Worm (Caenorhabditis elegans) whole organism, L1 larva: Measurements from ENCODE around the gene fbxb-58.

Experiments used
- alr-1 ChIP-seq: fragments of 200-800 bp; sonication (Bioruptor generic); optimal IDR thresholded peaks from 2 replicates; lab custom pipeline; 2018; ENCODE audit warnings: borderline replicate concordance, mild to moderate bottlenecking, missing genetic modification characterization, missing compliant biosample characterization
- blmp-1 ChIP-seq: fragments of 150-350 bp; optimal IDR thresholded peaks from 2 replicates; lab custom pipeline; 2014; ENCODE audit warnings: missing biosample characterization, missing genetic modification characterization
- ceh-8 ChIP-seq: fragments of 200-800 bp; sonication (Bioruptor generic); optimal IDR thresholded peaks from 2 replicates; lab custom pipeline; 2018; ENCODE audit warnings: mild to moderate bottlenecking, missing genetic modification characterization, moderate library complexity, missing compliant biosample characterization
- ceh-82 ChIP-seq, 3 experiments: fragments of 150-350 bp in 1 of 3; sonication (generic microtip) in 2 of 3; optimal IDR thresholded peaks; 2 replicates each; lab custom pipeline; 2014 to 2017; ENCODE audit warnings: missing biosample characterization in 3 of 3, missing genetic modification characterization in 3 of 3
- ces-1 ChIP-seq: fragments of 150-350 bp; optimal IDR thresholded peaks from 2 replicates; lab custom pipeline; 2014; ENCODE audit warnings: missing biosample characterization, missing genetic modification reagents, missing genetic modification characterization
- dsc-1 ChIP-seq: sonication (generic microtip); optimal IDR thresholded peaks from 2 replicates; lab custom pipeline; 2016; ENCODE audit warnings: mild to moderate bottlenecking, missing genetic modification characterization, missing compliant biosample characterization
- egl-27 ChIP-seq, 2 experiments: fragments of 150-350 bp in 1 of 2; sonication (generic microtip); optimal IDR thresholded peaks; 3 replicates each; lab custom pipeline; 2017 to 2018; ENCODE audit warnings: missing biosample characterization in 2 of 2, missing genetic modification characterization in 2 of 2, missing genetic modification reagents in 2 of 2
- ets-5 ChIP-seq: fragments of 200-800 bp; sonication (Bioruptor generic); IDR thresholded peaks from 2 replicates; pipeline ENCODE4 v1.3.6; 2022; ENCODE audit warnings: missing genetic modification characterization, missing compliant biosample characterization
- fkh-10 ChIP-seq: sonication (generic microtip); optimal IDR thresholded peaks from 2 replicates; lab custom pipeline; 2017; ENCODE audit warnings: missing biosample characterization, missing genetic modification reagents, missing genetic modification characterization
- lin-14 ChIP-seq: fragments of 200-800 bp; sonication (Bioruptor generic); optimal IDR thresholded peaks from 2 replicates; lab custom pipeline; 2018; ENCODE audit warnings: mild to moderate bottlenecking, missing genetic modification characterization, moderate library complexity, missing compliant biosample characterization
- lin-15B ChIP-seq: fragments of 150-350 bp; sonication (generic microtip); optimal IDR thresholded peaks from 3 replicates; lab custom pipeline; 2014; ENCODE audit warnings: missing biosample characterization, missing genetic modification characterization
- lin-35 ChIP-seq, 2 experiments: fragments of 150-350 bp; optimal IDR thresholded peaks; 2 replicates each; lab custom pipeline; 2014; ENCODE audit warnings: missing biosample characterization in 2 of 2, missing genetic modification characterization in 2 of 2, missing genetic modification reagents in 2 of 2
- lir-3 ChIP-seq: sonication (generic microtip); optimal IDR thresholded peaks from 2 replicates; lab custom pipeline; 2016; ENCODE audit warnings: mild to moderate bottlenecking, missing genetic modification characterization, moderate library complexity, missing compliant biosample characterization; ENCODE audit not compliant: poor library complexity
- mdl-1 ChIP-seq, 2 experiments: fragments of 150-350 bp; optimal IDR thresholded peaks; 2 replicates each; lab custom pipeline; 2014 to 2017; ENCODE audit warnings: missing biosample characterization in 2 of 2, missing genetic modification characterization in 2 of 2, inconsistent platforms in 1 of 2
- mef-2 ChIP-seq: fragments of 150-350 bp; optimal IDR thresholded peaks from 2 replicates; lab custom pipeline; 2014; ENCODE audit warnings: missing biosample characterization, missing genetic modification characterization
- mep-1 ChIP-seq: fragments of 150-350 bp; optimal IDR thresholded peaks from 2 replicates; lab custom pipeline; 2014; ENCODE audit warnings: missing biosample characterization, missing genetic modification characterization
- nhr-11 ChIP-seq: fragments of 150-350 bp; optimal IDR thresholded peaks from 2 replicates; lab custom pipeline; 2014; ENCODE audit warnings: missing biosample characterization, missing genetic modification characterization
- nhr-19 ChIP-seq: fragments of 200-800 bp; sonication (Bioruptor generic); conservative IDR thresholded peaks from 2 replicates; pipeline ENCODE4 v1.3.6; 2022; ENCODE audit warnings: missing genetic modification characterization, missing compliant biosample characterization
- nhr-71 ChIP-seq: sonication (generic microtip); optimal IDR thresholded peaks from 2 replicates; lab custom pipeline; 2016; ENCODE audit warnings: mild to moderate bottlenecking, missing genetic modification characterization, moderate library complexity, missing compliant biosample characterization
- nhr-84 ChIP-seq: sonication (generic microtip); optimal IDR thresholded peaks from 2 replicates; lab custom pipeline; 2017; ENCODE audit warnings: missing biosample characterization, missing genetic modification characterization
- nhr-90 ChIP-seq: sonication (generic microtip); optimal IDR thresholded peaks from 2 replicates; lab custom pipeline; 2016; ENCODE audit warnings: mild to moderate bottlenecking, missing genetic modification characterization, missing compliant biosample characterization; ENCODE audit not compliant: poor library complexity
- pax-3 ChIP-seq: fragments of 200-800 bp; sonication (Bioruptor generic); optimal IDR thresholded peaks from 2 replicates; lab custom pipeline; 2018; ENCODE audit warnings: mild to moderate bottlenecking, missing genetic modification characterization, moderate library complexity, missing compliant biosample characterization
- pqm-1 ChIP-seq: sonication (generic microtip); optimal IDR thresholded peaks from 3 replicates; lab custom pipeline; 2017; ENCODE audit warnings: missing biosample characterization, missing genetic modification characterization
- sox-4 ChIP-seq: sonication (generic microtip); optimal IDR thresholded peaks from 2 replicates; lab custom pipeline; 2016; ENCODE audit warnings: missing genetic modification characterization, missing compliant biosample characterization
- sup-37 ChIP-seq: fragments of 200-800 bp; sonication (Bioruptor generic); optimal IDR thresholded peaks from 2 replicates; lab custom pipeline; 2018; ENCODE audit warnings: mild to moderate bottlenecking, missing genetic modification characterization, missing compliant biosample characterization
- unc-30 ChIP-seq: sonication (generic microtip); optimal IDR thresholded peaks from 2 replicates; lab custom pipeline; 2017; ENCODE audit warnings: missing biosample characterization, missing genetic modification characterization
- unc-86 ChIP-seq: sonication (generic microtip); optimal IDR thresholded peaks from 2 replicates; lab custom pipeline; 2016; ENCODE audit warnings: missing genetic modification characterization, missing compliant biosample characterization
- unc-98 ChIP-seq: fragments of 200-800 bp; sonication (Bioruptor generic); IDR thresholded peaks from 2 replicates; pipeline ENCODE4 v1.3.6; 2022; ENCODE audit warnings: missing genetic modification characterization, missing compliant biosample characterization
- xbp-1 ChIP-seq: sonication (generic microtip); optimal IDR thresholded peaks from 2 replicates; lab custom pipeline; 2016; ENCODE audit warnings: missing genetic modification characterization, missing compliant biosample characterization
- zag-1 ChIP-seq: fragments of 150-350 bp; optimal IDR thresholded peaks from 2 replicates; lab custom pipeline; 2014; ENCODE audit warnings: missing biosample characterization, missing genetic modification characterization

The fbxb-58 gene

ce11 chrX:1627837-1628236 lies at the start of gene fbxb-58:
fbxb-58 (plus strand) TSS chrX:1628137.
- TF ChIP-seq sox-4 (tag; lab: Kevin White, UChicago) (no peak), ces-1 (GFP tag; lab: Kevin White, UChicago) (no peak), unc-98 (GFP tag; lab: Robert Waterston, UW) (no peak), egl-27 (tag; optimal IDR thresholded peaks at IDR 0.05; lab: Kevin White, UChicago) (no peak), zag-1 (tag; lab: Kevin White, UChicago) (no peak), ceh-82 (tag; optimal IDR thresholded peaks at IDR 0.05; lab: Kevin White, UChicago) (no peak), nhr-19 (GFP tag; lab: Robert Waterston, UW) (no peak), sup-37 (GFP tag; lab: Kevin White, UChicago) (no peak), xbp-1 (tag; lab: Kevin White, UChicago) (no peak), mdl-1 (tag; optimal IDR thresholded peaks at IDR 0.05; lab: Kevin White, UChicago) (no peak)

ce11 chrX:1578682-1579081 lies 49.3 kb upstream of the fbxb-58 start:
- TF ChIP-seq lin-15B (tag; lab: Kevin White, UChicago) (no peak), blmp-1 (tag; lab: Kevin White, UChicago) (peak; percentile 99)

- TF ChIP-seq sox-4 (tag; lab: Kevin White, UChicago): no peak
- TF ChIP-seq blmp-1 (tag; lab: Kevin White, UChicago): peak; percentile 96
- TF ChIP-seq, all 84 proteins: peak for 1
These were observed 44.0 kb upstream of the fbxb-58 start for ce11 chrX:1583980-1584379.

- TF ChIP-seq lin-14 (GFP tag; lab: Kevin White, UChicago): peak; percentile 2
- peak; percentile 54 for TF ChIP-seq blmp-1 (tag; lab: Kevin White, UChicago)
- no peak for TF ChIP-seq unc-30
These were observed 40.9 kb upstream of the fbxb-58 start for ce11 chrX:1587082-1587481.

- TF ChIP-seq fkh-10 (no peak), lir-3 (tag; lab: Kevin White, UChicago) (no peak), pqm-1 (no peak), egl-27 (tag; optimal IDR thresholded peaks at IDR 0.05; lab: Kevin White, UChicago) (no peak), alr-1 (no peak)
These were observed 38.6 kb upstream of the fbxb-58 start for ce11 chrX:1589114-1589902.

- TF ChIP-seq nhr-90 (tag; lab: Kevin White, UChicago): peak; percentile 23
- TF ChIP-seq mep-1 (tag; lab: Kevin White, UChicago): no peak
- no peak for TF ChIP-seq sox-4 (tag; lab: Kevin White, UChicago)
- TF ChIP-seq lin-35 (GFP tag; optimal IDR thresholded peaks at IDR 0.05; lab: Kevin White, UChicago): peak in 1 of 2 experiments; percentile 12
- peak; percentile 8 for TF ChIP-seq dsc-1 (tag; lab: Kevin White, UChicago)
These were observed 38.0 kb upstream of the fbxb-58 start for ce11 chrX:1589962-1590361.

ce11 chrX:1598061-1598690 lies 29.8 kb upstream of the fbxb-58 start:
- TF ChIP-seq mef-2 (no peak), nhr-71 (no peak), nhr-11 (tag; lab: Kevin White, UChicago) (no peak), unc-86 (tag; lab: Kevin White, UChicago) (peak; percentile 1), ets-5 (no peak), lin-14 (GFP tag; lab: Kevin White, UChicago) (peak; percentile 43), ceh-8 (GFP tag; lab: Kevin White, UChicago) (no peak), nhr-84 (tag; lab: Kevin White, UChicago) (no peak), unc-98 (GFP tag; lab: Robert Waterston, UW) (no peak), pax-3 (tag; lab: Kevin White, UChicago) (no peak)
- TF ChIP-seq, all 84 proteins: peak for 2
